Fruit fly (Drosophila melanogaster) whole organism, embryonic: Measurements from ENCODE around the gene CG10970.

Experiments
- Antp ChIP-seq: fragments of 200-800 bp; sonication (Bioruptor generic); optimal IDR thresholded peaks from 3 replicates; lab custom pipeline; 2016; ENCODE audit warnings: missing biosample characterization, missing genetic modification characterization
- Atf3 ChIP-seq: fragments of 200-800 bp; sonication (Bioruptor generic); optimal IDR thresholded peaks from 3 replicates; lab custom pipeline; 2016; ENCODE audit warnings: missing biosample characterization, missing genetic modification characterization
- B-H1 ChIP-seq: fragments of 200-800 bp; sonication (Bioruptor generic); IDR thresholded peaks from 3 replicates; pipeline ENCODE4 v1.3.6; 2022; ENCODE audit warnings: missing biosample characterization, missing genetic modification characterization
- CG1024 ChIP-seq: fragments of 200-800 bp; sonication (Bioruptor generic); IDR thresholded peaks from 2 replicates; pipeline ENCODE4 v1.3.6; 2022; ENCODE audit warnings: missing biosample characterization, missing genetic modification characterization
- CG12236 ChIP-seq: fragments of 200-800 bp; sonication (Bioruptor generic); optimal IDR thresholded peaks from 2 replicates; lab custom pipeline; 2016; ENCODE audit warnings: missing biosample characterization, missing genetic modification characterization
- CG12299 ChIP-seq: fragments of 200-800 bp; sonication (Bioruptor generic); optimal IDR thresholded peaks from 2 replicates; lab custom pipeline; 2018; ENCODE audit warnings: missing biosample characterization, mild to moderate bottlenecking, missing genetic modification characterization
- CG16815 ChIP-seq: fragments of 200-800 bp; sonication (Bioruptor generic); optimal IDR thresholded peaks from 3 replicates; lab custom pipeline; 2017; ENCODE audit warnings: missing biosample characterization, mild to moderate bottlenecking, missing genetic modification characterization
- CG17359 ChIP-seq: fragments of 200-800 bp; sonication (Bioruptor generic); optimal IDR thresholded peaks from 3 replicates; lab custom pipeline; 2018; ENCODE audit warnings: missing biosample characterization, mild to moderate bottlenecking, missing genetic modification characterization, moderate library complexity
- CG17361 ChIP-seq: fragments of 200-800 bp; sonication (Bioruptor generic); IDR thresholded peaks from 3 replicates; pipeline ENCODE4 v1.3.6; 2022; ENCODE audit warnings: missing biosample characterization, missing genetic modification characterization
- CG17385 ChIP-seq: fragments of 200-800 bp; sonication (Bioruptor generic); optimal IDR thresholded peaks from 3 replicates; lab custom pipeline; 2018; ENCODE audit warnings: missing biosample characterization, mild to moderate bottlenecking, missing genetic modification characterization
- CG17829 ChIP-seq: fragments of 200-800 bp; optimal IDR thresholded peaks from 2 replicates; lab custom pipeline; 2019; ENCODE audit warnings: missing biosample characterization, mild to moderate bottlenecking, missing genetic modification characterization, moderate library complexity
- CG18476 ChIP-seq: fragments of 200-800 bp; sonication (Bioruptor generic); optimal IDR thresholded peaks from 2 replicates; lab custom pipeline; 2016; ENCODE audit warnings: missing biosample characterization, mild to moderate bottlenecking, missing genetic modification characterization
- CG31365 ChIP-seq: fragments of 200-800 bp; sonication (Bioruptor generic); optimal IDR thresholded peaks from 2 replicates; lab custom pipeline; 2018; ENCODE audit warnings: missing biosample characterization, mild to moderate bottlenecking, missing genetic modification characterization
- CG3995 ChIP-seq: fragments of 200-800 bp; sonication (Bioruptor generic); optimal IDR thresholded peaks from 3 replicates; lab custom pipeline; 2016; ENCODE audit warnings: missing biosample characterization, missing genetic modification characterization
- CG4404 ChIP-seq: fragments of 200-800 bp; sonication (Bioruptor generic); IDR thresholded peaks from 2 replicates; pipeline ENCODE4 v1.3.6; 2022; ENCODE audit warnings: missing biosample characterization, missing genetic modification characterization
- CG5245 ChIP-seq: fragments of 200-800 bp; sonication (Bioruptor generic); optimal IDR thresholded peaks from 3 replicates; lab custom pipeline; 2016; ENCODE audit warnings: missing biosample characterization, missing genetic modification characterization
- CG6791 ChIP-seq: fragments of 200-800 bp; sonication (Bioruptor generic); IDR thresholded peaks from 3 replicates; pipeline ENCODE4 v1.3.6; 2022; ENCODE audit warnings: missing biosample characterization, missing genetic modification characterization; ENCODE audit not compliant: partially characterized antibody
- CG8478 ChIP-seq: fragments of >200 bp; optimal IDR thresholded peaks from 2 replicates; lab custom pipeline; 2018
- CkIIα-i1 ChIP-seq: fragments of 200-800 bp; sonication (Bioruptor generic); IDR thresholded peaks from 2 replicates; pipeline ENCODE4 v1.3.6; 2022; ENCODE audit warnings: missing biosample characterization, missing genetic modification characterization
- Doc3 ChIP-seq: fragments of 200-800 bp; sonication (Bioruptor generic); IDR thresholded peaks from 3 replicates; pipeline ENCODE4 v1.3.6; 2022; ENCODE audit warnings: missing biosample characterization, missing genetic modification characterization; ENCODE audit not compliant: partially characterized antibody
- Fer3 ChIP-seq: fragments of 200-800 bp; sonication (Bioruptor generic); optimal IDR thresholded peaks from 2 replicates; lab custom pipeline; 2018; ENCODE audit warnings: missing biosample characterization, mild to moderate bottlenecking, missing genetic modification characterization, moderate library complexity
- Gug ChIP-seq: fragments of 200-800 bp; sonication (Bioruptor generic); IDR thresholded peaks from 4 replicates; pipeline ENCODE4 v1.3.6; 2022; ENCODE audit warnings: missing biosample characterization, missing genetic modification characterization
- HHEX ChIP-seq: fragments of 200-800 bp; sonication (Bioruptor generic); optimal IDR thresholded peaks from 3 replicates; lab custom pipeline; 2017; ENCODE audit warnings: missing biosample characterization, mild to moderate bottlenecking, missing genetic modification characterization, missing genetic modification reagents
- HLH54F ChIP-seq: fragments of 200-800 bp; sonication (Bioruptor generic); optimal IDR thresholded peaks from 3 replicates; lab custom pipeline; 2016; ENCODE audit warnings: missing biosample characterization, missing genetic modification characterization
- HmgD ChIP-seq: fragments of 200-800 bp; sonication (Bioruptor generic); optimal IDR thresholded peaks from 3 replicates; lab custom pipeline; 2016; ENCODE audit warnings: missing biosample characterization, missing genetic modification characterization
- Lim3 ChIP-seq: fragments of 200-800 bp; sonication (Bioruptor generic); IDR thresholded peaks from 2 replicates; pipeline ENCODE4 v1.3.6; 2022; ENCODE audit warnings: missing biosample characterization, missing genetic modification characterization
- NFAT ChIP-seq: fragments of 200-800 bp; sonication (Bioruptor generic); IDR thresholded peaks from 2 replicates; pipeline ENCODE4 v1.3.6; 2022; ENCODE audit warnings: missing biosample characterization, missing genetic modification characterization
- NfI ChIP-seq: fragments of 200-800 bp; sonication (Bioruptor generic); optimal IDR thresholded peaks from 3 replicates; lab custom pipeline; 2018; ENCODE audit warnings: missing biosample characterization, mild to moderate bottlenecking, missing genetic modification characterization, moderate library complexity
- Tbp ChIP-seq: fragments of >200 bp; optimal IDR thresholded peaks from 2 replicates; lab custom pipeline; 2018; ENCODE audit warnings: missing biosample characterization, missing genetic modification characterization
- Xbp1 ChIP-seq: fragments of 200-800 bp; sonication (Bioruptor generic); optimal IDR thresholded peaks from 3 replicates; lab custom pipeline; 2016; ENCODE audit warnings: missing biosample characterization, mild to moderate bottlenecking, missing genetic modification characterization
- cad ChIP-seq: fragments of >200 bp; optimal IDR thresholded peaks from 2 replicates; lab custom pipeline; 2017; ENCODE audit warnings: missing biosample characterization, missing genetic modification characterization
- chm ChIP-seq: fragments of 200-800 bp; sonication (Bioruptor generic); IDR thresholded peaks from 2 replicates; pipeline ENCODE4 v1.3.6; 2022; ENCODE audit warnings: missing biosample characterization, missing genetic modification characterization
- dpn ChIP-seq, 2 experiments: fragments of 200-800 bp; sonication (Bioruptor generic); optimal IDR thresholded peaks; 3 replicates each; lab custom pipeline; 2016; ENCODE audit warnings: missing biosample characterization in 2 of 2, missing genetic modification characterization in 2 of 2
- ewg ChIP-seq: fragments of 200-800 bp; sonication (Bioruptor generic); optimal IDR thresholded peaks from 3 replicates; lab custom pipeline; 2017; ENCODE audit warnings: mild to moderate bottlenecking, missing biosample characterization, missing genetic modification reagents, missing genetic modification characterization
- gce ChIP-seq: fragments of 200-800 bp; sonication (Bioruptor generic); IDR thresholded peaks from 3 replicates; pipeline ENCODE4 v1.3.6; 2022; ENCODE audit warnings: missing biosample characterization, missing genetic modification characterization
- gt ChIP-seq: fragments of 200-800 bp; sonication (Bioruptor generic); IDR thresholded peaks from 2 replicates; pipeline ENCODE4 v1.3.6; 2022; ENCODE audit warnings: missing biosample characterization, missing genetic modification characterization
- ham ChIP-seq: fragments of 200-800 bp; sonication (Bioruptor generic); IDR thresholded peaks from 2 replicates; pipeline ENCODE4 v1.3.6; 2022; ENCODE audit warnings: missing biosample characterization, missing genetic modification characterization
- hkb ChIP-seq, 2 experiments: fragments of 200-800 bp in 1 of 2; fragments of >200 bp in 1 of 2; sonication (Bioruptor generic) in 1 of 2; IDR thresholded peaks in 1 of 2; optimal IDR thresholded peaks in 1 of 2; 2 replicates each; pipeline versions ENCODE4 v1.3.6 to Lab custom; 2017 to 2022; ENCODE audit warnings: missing biosample characterization in 1 of 2, missing genetic modification characterization in 1 of 2
- kah ChIP-seq: fragments of 200-800 bp; sonication (Bioruptor generic); optimal IDR thresholded peaks from 2 replicates; lab custom pipeline; 2018; ENCODE audit warnings: missing biosample characterization, mild to moderate bottlenecking, missing genetic modification characterization
- nerfin-2 ChIP-seq: fragments of 200-800 bp; sonication (Bioruptor generic); IDR thresholded peaks from 2 replicates; pipeline ENCODE4 v1.3.6; 2022; ENCODE audit warnings: missing biosample characterization, missing genetic modification characterization; ENCODE audit not compliant: partially characterized antibody
- otp ChIP-seq: fragments of 200-800 bp; sonication (Bioruptor generic); IDR thresholded peaks from 3 replicates; pipeline ENCODE4, ENCODE4 v1.3.6; 2022; ENCODE audit warnings: missing biosample characterization, missing genetic modification characterization
- pan ChIP-seq, 4 experiments: fragments of >200 bp in 3 of 4; fragments of 200-800 bp in 1 of 4; sonication (Bioruptor generic) in 1 of 4; optimal IDR thresholded peaks in 3 of 4; IDR thresholded peaks in 1 of 4; 2 replicates each; pipeline versions ENCODE4 v1.3.6 to Lab custom; 2017 to 2022; ENCODE audit warnings: missing biosample characterization in 2 of 4, missing genetic modification characterization in 2 of 4, mixed read lengths in 1 of 4
- ro ChIP-seq: fragments of 200-800 bp; sonication (Bioruptor generic); IDR thresholded peaks from 2 replicates; pipeline ENCODE4 v1.3.6; 2022; ENCODE audit warnings: missing biosample characterization, missing genetic modification characterization
- row ChIP-seq: fragments of 200-800 bp; sonication (Bioruptor generic); IDR thresholded peaks from 3 replicates; pipeline ENCODE4 v1.3.6; 2022; ENCODE audit warnings: missing biosample characterization, missing genetic modification characterization
- salm ChIP-seq: fragments of 200-800 bp; sonication (Bioruptor generic); optimal IDR thresholded peaks from 2 replicates; lab custom pipeline; 2018; ENCODE audit warnings: missing biosample characterization, mild to moderate bottlenecking, missing genetic modification characterization
- sens ChIP-seq: fragments of 200-800 bp; sonication (Bioruptor generic); peaks from one replicate; lab custom pipeline; 2016; ENCODE audit warnings: missing biosample characterization, missing genetic modification characterization
- slou ChIP-seq: fragments of 200-800 bp; sonication (Bioruptor generic); optimal IDR thresholded peaks from 3 replicates; lab custom pipeline; 2016; ENCODE audit warnings: missing biosample characterization, missing genetic modification characterization
- tll ChIP-seq, 2 experiments: fragments of 200-800 bp in 1 of 2; fragments of >200 bp in 1 of 2; sonication (Bioruptor generic) in 1 of 2; optimal IDR thresholded peaks; 2 replicates each; lab custom pipeline; 2017 to 2019; ENCODE audit warnings: missing biosample characterization in 2 of 2, missing genetic modification characterization in 2 of 2, mild to moderate bottlenecking in 1 of 2, moderate library complexity in 1 of 2
- tup ChIP-seq: fragments of 200-800 bp; sonication (Bioruptor generic); optimal IDR thresholded peaks from 2 replicates; lab custom pipeline; 2016; ENCODE audit warnings: missing biosample characterization, mild to moderate bottlenecking, missing genetic modification characterization, moderate library complexity
- usp ChIP-seq: fragments of >200 bp; optimal IDR thresholded peaks from 2 replicates; lab custom pipeline; 2017; ENCODE audit warnings: missing biosample characterization, missing genetic modification characterization

Gene CG10970

dm6 chrX:9060078-9060477, 11.1 kb downstream of the CG10970 start (continued):
- TF ChIP-seq gce (GFP tag; lab: Robert Waterston, UW) (peak; percentile 46; the same call in 1 of the 3 replicates), Lim3 (GFP tag; lab: Robert Waterston, UW) (no peak), Gug (GFP tag; lab: Robert Waterston, UW) (no peak), CkIIα-i1 (GFP tag; lab: Robert Waterston, UW) (0 out of 2 replicates have a peak, but pooled peaks have one; percentile 20), otp (GFP tag; lab: Robert Waterston, UW) (peak; percentile 57; the same call in 1 of the 3 replicates), CG12236 (GFP tag; lab: Kevin White, UChicago) (peak; percentile 34), CG4404 (GFP tag; lab: Robert Waterston, UW) (no peak), slou (GFP tag; lab: Kevin White, UChicago) (no peak), B-H1 (GFP tag; lab: Robert Waterston, UW) (peak; percentile 58), nerfin-2 (GFP tag; lab: Robert Waterston, UW) (no peak), CG16815 (GFP tag; lab: Kevin White, UChicago) (peak; percentile 34), gt (GFP tag; lab: Robert Waterston, UW) (no peak), CG17385 (peak; percentile 80), CG17361 (no peak; the same call in 2 of the 3 replicates), ham (GFP tag; lab: Robert Waterston, UW) (no peak), tup (GFP tag; lab: Kevin White, UChicago) (no peak), pan (optimal IDR thresholded peaks at IDR 0.05; lab: Kevin White, UChicago) (no peak), pan (GFP tag; optimal IDR thresholded peaks at IDR 0.05 in 1 of 2, IDR thresholded peaks at IDR 0.05 in 1 of 2) (peak in 1 of 2 experiments; percentile 75), tll (GFP tag; optimal IDR thresholded peaks at IDR 0.05; lab: Kevin White, UChicago) (no peak), NFAT (GFP tag; lab: Robert Waterston, UW) (0 out of 2 replicates have a peak, but pooled peaks have one; percentile 49), kah (GFP tag; lab: Kevin White, UChicago) (peak; percentile 61), CG31365 (peak; percentile 28), dpn (GFP tag; optimal IDR thresholded peaks at IDR 0.05; lab: Kevin White, UChicago) (peak; percentile 44 to 74), CG5245 (GFP tag; lab: Kevin White, UChicago) (peak; percentile 33), HHEX (peak; percentile 63), cad (GFP tag; lab: Kevin White, UChicago) (no peak), hkb (optimal IDR thresholded peaks at IDR 0.05; lab: Kevin White, UChicago) (no peak), hkb (GFP tag; IDR thresholded peaks at IDR 0.05; lab: Robert Waterston, UW) (peak; percentile 87), Tbp (GFP tag; lab: Kevin White, UChicago) (no peak), CG8478 (lab: Kevin White, UChicago) (no peak), CG1024 (GFP tag; lab: Robert Waterston, UW) (peak; percentile 65), sens (GFP tag; lab: Kevin White, UChicago) (peak; percentile 94), CG3995 (GFP tag; lab: Kevin White, UChicago) (peak; percentile 23), HmgD (GFP tag; lab: Kevin White, UChicago) (no peak), Fer3 (peak; percentile 77), CG17359 (peak; percentile 87), CG17829 (peak; percentile 55), HLH54F (peak; percentile 29), CG18476 (GFP tag; lab: Kevin White, UChicago) (peak; percentile 61), Doc3 (no peak), Antp (GFP tag; lab: Kevin White, UChicago) (peak; percentile 1), Xbp1 (GFP tag; lab: Kevin White, UChicago) (peak; percentile 71), Atf3 (GFP tag; lab: Kevin White, UChicago) (peak; percentile 8), NfI (GFP tag; lab: Kevin White, UChicago) (peak; percentile 64), ro (GFP tag; lab: Robert Waterston, UW) (no peak), usp (GFP tag; lab: Kevin White, UChicago) (no peak), row (GFP tag; lab: Robert Waterston, UW) (peak; percentile 85), chm (peak; percentile 52; the same call in 1 of the 2 replicates), CG6791 (GFP tag; lab: Robert Waterston, UW) (no peak), ewg (peak; percentile 65), CG12299 (peak; percentile 73), salm (tag; lab: Kevin White, UChicago) (peak; percentile 78)
